ENCODE assay signal across 5 fruit fly cellular contexts in the genomic region with DNA sequence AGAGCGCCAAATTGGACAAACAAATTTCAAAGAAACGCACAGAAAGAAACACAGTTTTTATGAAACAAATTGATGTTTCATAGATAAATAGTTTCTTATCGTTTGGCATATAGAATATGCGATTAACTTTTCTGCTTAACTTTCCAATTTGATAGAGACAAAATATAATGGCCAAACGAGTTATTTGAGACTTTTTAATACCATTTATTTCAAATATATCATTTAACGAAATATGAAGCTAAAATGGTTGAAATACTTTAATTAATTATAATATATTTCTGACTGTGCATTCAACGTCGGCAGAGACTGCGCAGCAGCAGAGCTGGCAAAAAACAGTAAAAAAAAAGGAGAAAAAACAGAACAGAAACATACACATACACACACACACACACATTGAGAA.
TF ChIP-seq lines count a peak whose summit lies in the region.

No protein-coding gene starts in this region.

- TF ChIP-seq CTCF in whole organism, embryonic (GFP tag; optimal IDR thresholded peaks at IDR 0.05; lab: Kevin White, UChicago): no peak

TF ChIP-seq in whole organism, adult, 20 proteins besides CTCF, POLR2A, EP300 and RAD21:
- TF ChIP-seq CG7101 (tag; optimal IDR thresholded peaks at IDR 0.05; lab: Kevin White, UChicago): no peak
- TF ChIP-seq CG7045 (GFP tag; optimal IDR thresholded peaks at IDR 0.05; lab: Kevin White, UChicago): peak; percentile 1
- TF ChIP-seq pad (GFP tag; optimal IDR thresholded peaks at IDR 0.05; lab: Kevin White, UChicago): peak; percentile 4

TF ChIP-seq in whole organism, embryonic, 481 proteins besides CTCF, POLR2A, EP300 and RAD21 (continues in another document):
- TF ChIP-seq Trl (optimal IDR thresholded peaks at IDR 0.05; lab: Kevin White, UChicago): peak in 1 of 2 experiments; percentile 56
- no peak for TF ChIP-seq Trl (GFP tag; optimal IDR thresholded peaks at IDR 0.05; lab: Kevin White, UChicago)
- no peak for TF ChIP-seq CG12219 (GFP tag; optimal IDR thresholded peaks at IDR 0.05; lab: Kevin White, UChicago)
- peak; percentile 45 for TF ChIP-seq dmrt99B (tag; optimal IDR thresholded peaks at IDR 0.05; lab: Kevin White, UChicago)
- TF ChIP-seq CG1602 (GFP tag; optimal IDR thresholded peaks at IDR 0.05; lab: Kevin White, UChicago): no peak
- TF ChIP-seq CG17361 (GFP tag; IDR thresholded peaks at IDR 0.05; lab: Robert Waterston, UW): 0 out of 3 replicates have a peak, but pooled peaks have one; percentile 35
- no peak for TF ChIP-seq HmgD (GFP tag; optimal IDR thresholded peaks at IDR 0.05; lab: Kevin White, UChicago)
- TF ChIP-seq CG31441 (GFP tag; IDR thresholded peaks at IDR 0.05; lab: Robert Waterston, UW): no peak
- no peak for TF ChIP-seq lmd (GFP tag; IDR thresholded peaks at IDR 0.05; lab: Robert Waterston, UW)
- TF ChIP-seq Sox100B (GFP tag; optimal IDR thresholded peaks at IDR 0.05; lab: Kevin White, UChicago): peak; percentile 17
- no peak for TF ChIP-seq run (tag; optimal IDR thresholded peaks at IDR 0.05; lab: Kevin White, UChicago)
- TF ChIP-seq CG7928 (GFP tag; optimal IDR thresholded peaks at IDR 0.05; lab: Kevin White, UChicago): no peak
- no peak for TF ChIP-seq CG3065 (GFP tag; optimal IDR thresholded peaks at IDR 0.05; lab: Kevin White, UChicago)
- peak; percentile 45 for TF ChIP-seq CG7556 (GFP tag; optimal IDR thresholded peaks at IDR 0.05; lab: Kevin White, UChicago)
- TF ChIP-seq crp (GFP tag; optimal IDR thresholded peaks at IDR 0.05; lab: Kevin White, UChicago): no peak
- no peak for TF ChIP-seq CG10979 (tag; optimal IDR thresholded peaks at IDR 0.05; lab: Kevin White, UChicago)
- TF ChIP-seq CG15073 (GFP tag; optimal IDR thresholded peaks at IDR 0.05; lab: Kevin White, UChicago): no peak
- no peak for TF ChIP-seq CG2889 (GFP tag; IDR thresholded peaks at IDR 0.05; lab: Robert Waterston, UW)
- no peak for TF ChIP-seq ham (GFP tag; IDR thresholded peaks at IDR 0.05; lab: Robert Waterston, UW)
- no peak for TF ChIP-seq HmgZ (tag; optimal IDR thresholded peaks at IDR 0.05; lab: Kevin White, UChicago)
- no peak for TF ChIP-seq tna (GFP tag; IDR thresholded peaks at IDR 0.05; lab: Robert Waterston, UW; ENCODE audit: partially characterized antibody)

TF ChIP-seq in whole organism, prepupa, 60 proteins besides CTCF, POLR2A, EP300 and RAD21 (continues in another document):
- TF ChIP-seq eg (GFP tag; IDR thresholded peaks at IDR 0.05; lab: Robert Waterston, UW) (0 out of 3 replicates have a peak, but pooled peaks have one; percentile 31), CG6276 (GFP tag; optimal IDR thresholded peaks at IDR 0.05; lab: Kevin White, UChicago) (no peak), cyc (GFP tag; optimal IDR thresholded peaks at IDR 0.05; lab: Kevin White, UChicago) (no peak), CG3032 (tag; optimal IDR thresholded peaks at IDR 0.05; lab: Kevin White, UChicago) (no peak), CG1621 (tag; optimal IDR thresholded peaks at IDR 0.05; lab: Kevin White, UChicago) (no peak), CG6808 (GFP tag; optimal IDR thresholded peaks at IDR 0.05; lab: Kevin White, UChicago) (no peak), OdsH (GFP tag; optimal IDR thresholded peaks at IDR 0.05; lab: Kevin White, UChicago) (no peak), dac (GFP tag; optimal IDR thresholded peaks at IDR 0.05; lab: Kevin White, UChicago) (no peak), Ets21C (GFP tag; optimal IDR thresholded peaks at IDR 0.05; lab: Kevin White, UChicago) (no peak), achi (GFP tag; optimal IDR thresholded peaks at IDR 0.05; lab: Kevin White, UChicago) (peak; percentile 45), Lpt (GFP tag; optimal IDR thresholded peaks at IDR 0.05; lab: Kevin White, UChicago) (no peak), CG7368 (GFP tag; optimal IDR thresholded peaks at IDR 0.05; lab: Kevin White, UChicago) (no peak), Ets96B (tag; optimal IDR thresholded peaks at IDR 0.05; lab: Kevin White, UChicago) (peak; percentile 36), CG8632 (GFP tag; optimal IDR thresholded peaks at IDR 0.05; lab: Kevin White, UChicago) (peak; percentile 20), CG6854 (GFP tag; optimal IDR thresholded peaks at IDR 0.05; lab: Kevin White, UChicago) (no peak), Eip75B (GFP tag; optimal IDR thresholded peaks at IDR 0.05; lab: Kevin White, UChicago) (peak; percentile 38), Hr39 (GFP tag; optimal IDR thresholded peaks at IDR 0.05; lab: Kevin White, UChicago) (peak; percentile 3), spab (GFP tag; optimal IDR thresholded peaks at IDR 0.05; lab: Kevin White, UChicago) (no peak), fd85E (GFP tag; optimal IDR thresholded peaks at IDR 0.05; lab: Kevin White, UChicago) (no peak), CG10631 (GFP tag; optimal IDR thresholded peaks at IDR 0.05; lab: Kevin White, UChicago) (peak; percentile 23), acj6 (GFP tag; optimal IDR thresholded peaks at IDR 0.05; lab: Kevin White, UChicago) (peak; percentile 18), CG9139 (GFP tag; optimal IDR thresholded peaks at IDR 0.05; lab: Kevin White, UChicago) (no peak)

TF ChIP-seq in whole organism, pupa, 21 proteins besides CTCF, POLR2A, EP300 and RAD21:
- peak; percentile 15 for TF ChIP-seq CG17806 (tag; optimal IDR thresholded peaks at IDR 0.05; lab: Kevin White, UChicago)
- no peak for TF ChIP-seq Pif1A (GFP tag; optimal IDR thresholded peaks at IDR 0.05; lab: Kevin White, UChicago)
- TF ChIP-seq Snoo (tag; optimal IDR thresholded peaks at IDR 0.05; lab: Kevin White, UChicago): no peak
- TF ChIP-seq fd96Ca (GFP tag; IDR thresholded peaks at IDR 0.05; lab: Robert Waterston, UW): no peak
- no peak for TF ChIP-seq rn (GFP tag; IDR thresholded peaks at IDR 0.05; lab: Robert Waterston, UW)
- no peak for TF ChIP-seq D1 (tag; optimal IDR thresholded peaks at IDR 0.05; lab: Kevin White, UChicago)
- peak; percentile 9 for TF ChIP-seq CG15710 (tag; optimal IDR thresholded peaks at IDR 0.05; lab: Kevin White, UChicago)
- TF ChIP-seq CG4496 (GFP tag; IDR thresholded peaks at IDR 0.05; lab: Robert Waterston, UW): 0 out of 3 replicates have a peak, but pooled peaks have one; percentile 37
- no peak for TF ChIP-seq CG13204 (GFP tag; optimal IDR thresholded peaks at IDR 0.05; lab: Kevin White, UChicago)
- peak; percentile 40 for TF ChIP-seq CG8159 (tag; optimal IDR thresholded peaks at IDR 0.05; lab: Kevin White, UChicago)
- peak; percentile 24 for TF ChIP-seq CG9948 (tag; optimal IDR thresholded peaks at IDR 0.05; lab: Kevin White, UChicago)
- peak; percentile 43 for TF ChIP-seq CG14655 (GFP tag; optimal IDR thresholded peaks at IDR 0.05; lab: Kevin White, UChicago)
- TF ChIP-seq gl (tag; optimal IDR thresholded peaks at IDR 0.05; lab: Kevin White, UChicago): no peak
- peak; percentile 18 for TF ChIP-seq Pif1B (GFP tag; optimal IDR thresholded peaks at IDR 0.05; lab: Kevin White, UChicago)
- no peak for TF ChIP-seq CG10348 (GFP tag; IDR thresholded peaks at IDR 0.05; lab: Robert Waterston, UW)
- TF ChIP-seq EcR (GFP tag; optimal IDR thresholded peaks at IDR 0.05; lab: Kevin White, UChicago): no peak
- TF ChIP-seq CG34367 (tag; optimal IDR thresholded peaks at IDR 0.05; lab: Kevin White, UChicago): no peak
- no peak for TF ChIP-seq Ets98B (GFP tag; IDR thresholded peaks at IDR 0.05; lab: Robert Waterston, UW)
- TF ChIP-seq CG12605 (GFP tag; IDR thresholded peaks at IDR 0.05; lab: Robert Waterston, UW): no peak
- TF ChIP-seq CG8301 (tag; optimal IDR thresholded peaks at IDR 0.05; lab: Kevin White, UChicago): peak; percentile 35
- peak; percentile 67 for TF ChIP-seq CG32121 (GFP tag; IDR thresholded peaks at IDR 0.05; lab: Robert Waterston, UW)
TF ChIP-seq in whole organism, pupa: peak in this region for 9.

TF ChIP-seq in whole organism, wandering third instar larva, 38 proteins besides CTCF, POLR2A, EP300 and RAD21:
- TF ChIP-seq Hr78 (GFP tag; optimal IDR thresholded peaks at IDR 0.05; lab: Kevin White, UChicago) (no peak), tai (GFP tag; optimal IDR thresholded peaks at IDR 0.05; lab: Kevin White, UChicago) (no peak), foxo (GFP tag; optimal IDR thresholded peaks at IDR 0.05; lab: Kevin White, UChicago) (peak in 1 of 2 experiments; percentile 44), Mio (GFP tag; optimal IDR thresholded peaks at IDR 0.05; lab: Kevin White, UChicago) (no peak), rgr (GFP tag; optimal IDR thresholded peaks at IDR 0.05; lab: Kevin White, UChicago) (no peak), OdsH (GFP tag; optimal IDR thresholded peaks at IDR 0.05; lab: Kevin White, UChicago) (peak; percentile 6), dsf (GFP tag; optimal IDR thresholded peaks at IDR 0.05; lab: Kevin White, UChicago; ENCODE audit: borderline replicate concordance) (no peak), lola (GFP tag; optimal IDR thresholded peaks at IDR 0.05; lab: Kevin White, UChicago) (no peak), Jra (GFP tag; optimal IDR thresholded peaks at IDR 0.05; lab: Kevin White, UChicago) (no peak), fru (GFP tag; optimal IDR thresholded peaks at IDR 0.05; lab: Kevin White, UChicago) (no peak), ey (GFP tag; optimal IDR thresholded peaks at IDR 0.05; lab: Kevin White, UChicago) (peak; percentile 18), HLH106 (tag; optimal IDR thresholded peaks at IDR 0.05; lab: Kevin White, UChicago) (no peak)
TF ChIP-seq in whole organism, wandering third instar larva: peak in this region for 3.
